Fruit fly (Drosophila melanogaster) whole organism, embryonic: Measurements from ENCODE around the gene CG34163.

Source experiments
- ATbp ChIP-seq: fragments of 200-800 bp; sonication (Bioruptor generic); optimal IDR thresholded peaks from 2 replicates; lab custom pipeline; 2017; ENCODE audit warnings: missing biosample characterization, mild to moderate bottlenecking, missing genetic modification characterization, missing genetic modification reagents
- CG10979 ChIP-seq: fragments of 200-800 bp; sonication (Bioruptor generic); optimal IDR thresholded peaks from 2 replicates; lab custom pipeline; 2018; ENCODE audit warnings: missing biosample characterization, mild to moderate bottlenecking, missing genetic modification characterization, moderate library complexity
- CG12942 ChIP-seq: fragments of 200-800 bp; sonication (Bioruptor generic); optimal IDR thresholded peaks from 3 replicates; lab custom pipeline; 2016; ENCODE audit warnings: missing biosample characterization, missing genetic modification characterization
- CG13894 ChIP-seq: fragments of 200-800 bp; sonication (Bioruptor generic); optimal IDR thresholded peaks from 3 replicates; lab custom pipeline; 2018; ENCODE audit warnings: missing biosample characterization, mild to moderate bottlenecking, missing genetic modification characterization, moderate library complexity
- CG14050 ChIP-seq: fragments of 200-800 bp; sonication (Bioruptor generic); IDR thresholded peaks from 3 replicates; pipeline ENCODE4 v1.3.6; 2022; ENCODE audit warnings: missing biosample characterization, missing genetic modification characterization
- CG1603 ChIP-seq: fragments of 200-800 bp; sonication (Bioruptor generic); optimal IDR thresholded peaks from 2 replicates; lab custom pipeline; 2019; ENCODE audit warnings: missing biosample characterization, mild to moderate bottlenecking, missing genetic modification characterization, moderate library complexity
- CG17328 ChIP-seq: fragments of 200-800 bp; sonication (Bioruptor generic); IDR thresholded peaks from 2 replicates; pipeline ENCODE4 v1.3.6; 2022; ENCODE audit warnings: missing biosample characterization, missing genetic modification characterization
- CG30020 ChIP-seq: fragments of 200-800 bp; optimal IDR thresholded peaks from 2 replicates; lab custom pipeline; 2019; ENCODE audit warnings: missing biosample characterization, mild to moderate bottlenecking, missing genetic modification characterization, moderate library complexity
- CG30431 ChIP-seq: fragments of 200-800 bp; sonication (Bioruptor generic); optimal IDR thresholded peaks from 2 replicates; lab custom pipeline; 2017; ENCODE audit warnings: missing biosample characterization, missing genetic modification characterization
- CG3065 ChIP-seq: fragments of 200-800 bp; sonication (Bioruptor generic); optimal IDR thresholded peaks from 2 replicates; lab custom pipeline; 2016; ENCODE audit warnings: missing biosample characterization, missing genetic modification characterization
- CG3163 ChIP-seq: fragments of 200-800 bp; sonication (Bioruptor generic); optimal IDR thresholded peaks from 3 replicates; lab custom pipeline; 2016; ENCODE audit warnings: missing biosample characterization, missing genetic modification characterization
- CG32532 ChIP-seq: fragments of 200-800 bp; sonication (Bioruptor generic); IDR thresholded peaks from 2 replicates; pipeline ENCODE4 v1.3.6; 2022; ENCODE audit warnings: missing biosample characterization, missing genetic modification characterization
- CG33213 ChIP-seq: fragments of 200-800 bp; sonication (Bioruptor generic); optimal IDR thresholded peaks from 3 replicates; lab custom pipeline; 2016; ENCODE audit warnings: missing biosample characterization, missing genetic modification characterization
- CG34224 ChIP-seq: fragments of 200-800 bp; sonication (Bioruptor generic); IDR thresholded peaks from 3 replicates; pipeline ENCODE4 v1.3.6; 2022; ENCODE audit warnings: missing biosample characterization, missing genetic modification characterization; ENCODE audit not compliant: partially characterized antibody
- CG34376 ChIP-seq: fragments of 200-800 bp; sonication (Bioruptor generic); optimal IDR thresholded peaks from 2 replicates; lab custom pipeline; 2018; ENCODE audit warnings: missing biosample characterization, mild to moderate bottlenecking, missing genetic modification characterization
- CG3995 ChIP-seq: fragments of 200-800 bp; sonication (Bioruptor generic); optimal IDR thresholded peaks from 3 replicates; lab custom pipeline; 2016; ENCODE audit warnings: missing biosample characterization, missing genetic modification characterization
- CG4404 ChIP-seq: fragments of 200-800 bp; sonication (Bioruptor generic); IDR thresholded peaks from 2 replicates; pipeline ENCODE4 v1.3.6; 2022; ENCODE audit warnings: missing biosample characterization, missing genetic modification characterization
- CG4617 ChIP-seq: fragments of 200-800 bp; sonication (Bioruptor generic); optimal IDR thresholded peaks from 3 replicates; lab custom pipeline; 2016; ENCODE audit warnings: missing biosample characterization, missing genetic modification characterization, borderline replicate concordance
- CG7786 ChIP-seq: fragments of 200-800 bp; sonication (Bioruptor generic); optimal IDR thresholded peaks from 2 replicates; lab custom pipeline; 2016; ENCODE audit warnings: missing biosample characterization, missing genetic modification characterization
- CG7987 ChIP-seq: fragments of 200-800 bp; sonication (Bioruptor generic); optimal IDR thresholded peaks from 2 replicates; lab custom pipeline; 2018; ENCODE audit warnings: missing biosample characterization, mild to moderate bottlenecking, missing genetic modification characterization, moderate library complexity
- Eip74EF ChIP-seq, 2 experiments: fragments of 200-800 bp in 1 of 2; fragments of >200 bp in 1 of 2; sonication (Bioruptor generic) in 1 of 2; optimal IDR thresholded peaks; 2 replicates each; lab custom pipeline; 2017 to 2019; ENCODE audit warnings: missing biosample characterization in 2 of 2, missing genetic modification characterization in 2 of 2, mild to moderate bottlenecking in 1 of 2, moderate library complexity in 1 of 2
- Ets97D ChIP-seq: fragments of 200-800 bp; sonication (Bioruptor generic); optimal IDR thresholded peaks from 3 replicates; lab custom pipeline; 2016; ENCODE audit warnings: missing biosample characterization, missing genetic modification characterization
- Fer1 ChIP-seq: fragments of 200-800 bp; sonication (Bioruptor generic); optimal IDR thresholded peaks from 2 replicates; lab custom pipeline; 2017; ENCODE audit warnings: missing biosample characterization, mild to moderate bottlenecking, missing genetic modification characterization
- HLH3B ChIP-seq: fragments of 200-800 bp; sonication (Bioruptor generic); IDR thresholded peaks from 2 replicates; pipeline ENCODE4 v1.3.6; 2022; ENCODE audit warnings: missing biosample characterization, missing genetic modification characterization
- NC2β ChIP-seq: fragments of 200-800 bp; sonication (Bioruptor generic); optimal IDR thresholded peaks from 2 replicates; lab custom pipeline; 2016; ENCODE audit warnings: missing biosample characterization, missing genetic modification characterization
- Neu2 ChIP-seq: fragments of 200-800 bp; sonication (Bioruptor generic); optimal IDR thresholded peaks from 3 replicates; lab custom pipeline; 2016; ENCODE audit warnings: missing biosample characterization, missing genetic modification characterization, borderline replicate concordance
- Nf-YA ChIP-seq: fragments of 200-800 bp; sonication (Bioruptor generic); IDR thresholded peaks from 2 replicates; pipeline ENCODE4 v1.3.6; 2022; ENCODE audit warnings: missing biosample characterization, missing genetic modification characterization
- Side ChIP-seq: fragments of 200-800 bp; sonication (Bioruptor generic); optimal IDR thresholded peaks from 2 replicates; lab custom pipeline; 2016; ENCODE audit warnings: missing biosample characterization, missing genetic modification characterization
- Usf ChIP-seq: fragments of 200-800 bp; sonication (Bioruptor generic); optimal IDR thresholded peaks from 2 replicates; lab custom pipeline; 2017; ENCODE audit warnings: missing genotype, missing biosample characterization, missing genetic modification characterization
- YL-1 ChIP-seq: fragments of 200-800 bp; sonication (Bioruptor generic); optimal IDR thresholded peaks from 3 replicates; lab custom pipeline; 2017; ENCODE audit warnings: missing biosample characterization, mild to moderate bottlenecking, missing genetic modification characterization
- bigmax ChIP-seq: fragments of 200-800 bp; sonication (Bioruptor generic); optimal IDR thresholded peaks from 2 replicates; lab custom pipeline; 2018; ENCODE audit warnings: missing biosample characterization, mild to moderate bottlenecking, missing genetic modification characterization
- btn ChIP-seq: fragments of 200-800 bp; sonication (Bioruptor generic); optimal IDR thresholded peaks from 2 replicates; lab custom pipeline; 2016; ENCODE audit warnings: missing biosample characterization, missing genetic modification characterization
- cato ChIP-seq: fragments of 200-800 bp; sonication (Bioruptor generic); optimal IDR thresholded peaks from 2 replicates; lab custom pipeline; 2016; ENCODE audit warnings: missing biosample characterization, missing genetic modification characterization, borderline replicate concordance
- chn ChIP-seq: fragments of 200-800 bp; sonication (Bioruptor generic); optimal IDR thresholded peaks from 2 replicates; lab custom pipeline; 2016; ENCODE audit warnings: missing biosample characterization, missing genetic modification characterization
- corto ChIP-seq: fragments of 200-800 bp; sonication (Bioruptor generic); optimal IDR thresholded peaks from 2 replicates; lab custom pipeline; 2016; ENCODE audit warnings: missing biosample characterization, mild to moderate bottlenecking, missing genetic modification characterization, moderate library complexity
- dmrt99B ChIP-seq: fragments of 200-800 bp; sonication (Bioruptor generic); optimal IDR thresholded peaks from 2 replicates; lab custom pipeline; 2018; ENCODE audit warnings: missing biosample characterization, mild to moderate bottlenecking, missing genetic modification characterization, moderate library complexity
- dpn ChIP-seq, 2 experiments: fragments of 200-800 bp; sonication (Bioruptor generic); optimal IDR thresholded peaks; 3 replicates each; lab custom pipeline; 2016; ENCODE audit warnings: missing biosample characterization in 2 of 2, missing genetic modification characterization in 2 of 2
- dysf ChIP-seq: fragments of 200-800 bp; sonication (Bioruptor generic); IDR thresholded peaks from 3 replicates; pipeline ENCODE4 v1.3.6; 2022; ENCODE audit warnings: missing biosample characterization, missing genetic modification characterization
- eyg ChIP-seq: fragments of 200-800 bp; sonication (Bioruptor generic); optimal IDR thresholded peaks from 3 replicates; lab custom pipeline; 2016; ENCODE audit warnings: missing biosample characterization, missing genetic modification characterization
- grau ChIP-seq: fragments of 200-800 bp; optimal IDR thresholded peaks from 3 replicates; lab custom pipeline; 2019; ENCODE audit warnings: missing biosample characterization, mild to moderate bottlenecking, missing genetic modification characterization, moderate library complexity
- klu ChIP-seq: fragments of 200-800 bp; sonication (Bioruptor generic); IDR thresholded peaks from 2 replicates; pipeline ENCODE4 v1.3.6; 2022; ENCODE audit warnings: missing biosample characterization, missing genetic modification characterization
- kni ChIP-seq: fragments of 200-800 bp; sonication (Bioruptor generic); optimal IDR thresholded peaks from 3 replicates; lab custom pipeline; 2017; ENCODE audit warnings: mild to moderate bottlenecking, missing biosample characterization, missing genetic modification reagents, missing genetic modification characterization
- lilli ChIP-seq: fragments of 200-800 bp; sonication (Bioruptor generic); optimal IDR thresholded peaks from 3 replicates; lab custom pipeline; 2016; ENCODE audit warnings: missing biosample characterization, missing genetic modification characterization
- p53 ChIP-seq: fragments of 200-800 bp; sonication (Bioruptor generic); optimal IDR thresholded peaks from 2 replicates; lab custom pipeline; 2016; ENCODE audit warnings: missing biosample characterization, missing genetic modification characterization
- phol ChIP-seq: fragments of 200-800 bp; sonication (Bioruptor generic); optimal IDR thresholded peaks from 3 replicates; lab custom pipeline; 2018; ENCODE audit warnings: missing biosample characterization, mild to moderate bottlenecking, missing genetic modification characterization, moderate library complexity
- pum ChIP-seq: fragments of 200-800 bp; sonication (Bioruptor generic); optimal IDR thresholded peaks from 2 replicates; lab custom pipeline; 2016; ENCODE audit warnings: missing biosample characterization, missing genetic modification characterization
- repo ChIP-seq: fragments of 200-800 bp; sonication (Bioruptor generic); optimal IDR thresholded peaks from 2 replicates; lab custom pipeline; 2016; ENCODE audit warnings: missing biosample characterization, missing genetic modification characterization
- tgo ChIP-seq: fragments of 200-800 bp; sonication (Bioruptor generic); IDR thresholded peaks from 3 replicates; pipeline ENCODE4 v1.3.6; 2022; ENCODE audit warnings: missing biosample characterization, missing genetic modification characterization

Gene CG34163

dm6 chr2L:12026458-12027431 is 38.7 kb downstream of the CG34163 start (continued):
- TF ChIP-seq CG7987 (no peak), NC2β (GFP tag; lab: Kevin White, UChicago) (peak; percentile 34), CG12942 (no peak), HLH3B (no peak), chn (GFP tag; lab: Kevin White, UChicago) (peak; percentile 54), CG1603 (tag; lab: Kevin White, UChicago) (peak; percentile 74), cato (GFP tag; lab: Kevin White, UChicago) (peak; percentile 29), tgo (peak; percentile 55), CG3065 (no peak), CG7786 (GFP tag; lab: Kevin White, UChicago) (peak; percentile 32), kni (GFP tag; lab: Kevin White, UChicago) (peak; percentile 68), CG4617 (GFP tag; lab: Kevin White, UChicago) (no peak), CG3163 (GFP tag; lab: Kevin White, UChicago) (peak; percentile 28), CG17328 (GFP tag; lab: Robert Waterston, UW) (peak; percentile 47; the same call in 1 of the 2 replicates), p53 (GFP tag; lab: Kevin White, UChicago) (no peak), CG3995 (GFP tag; lab: Kevin White, UChicago) (no peak), Fer1 (no peak), CG34224 (GFP tag; lab: Robert Waterston, UW) (no peak), btn (GFP tag; lab: Kevin White, UChicago) (peak; percentile 13), CG34376 (GFP tag; lab: Kevin White, UChicago) (no peak), eyg (no peak), CG33213 (GFP tag; lab: Kevin White, UChicago) (no peak), ATbp (GFP tag; lab: Kevin White, UChicago) (peak; percentile 41), CG30431 (GFP tag; lab: Kevin White, UChicago) (peak; percentile 60), YL-1 (GFP tag; lab: Kevin White, UChicago) (no peak), Nf-YA (GFP tag; lab: Robert Waterston, UW) (no peak), CG32532 (peak; percentile 53), phol (tag; lab: Kevin White, UChicago) (peak; percentile 66), pum (GFP tag; lab: Kevin White, UChicago) (no peak), Usf (peak; percentile 30), CG13894 (tag; lab: Kevin White, UChicago) (peak; percentile 1), Eip74EF (GFP tag; optimal IDR thresholded peaks at IDR 0.05; lab: Kevin White, UChicago) (no peak), CG10979 (peak; percentile 62), Ets97D (GFP tag; lab: Kevin White, UChicago) (no peak), Side (GFP tag; lab: Kevin White, UChicago) (no peak), klu (GFP tag; lab: Robert Waterston, UW) (0 out of 2 replicates have a peak, but pooled peaks have one; percentile 13), lilli (GFP tag; lab: Kevin White, UChicago) (peak; percentile 50), dmrt99B (peak; percentile 48), CG30020 (tag; lab: Kevin White, UChicago) (peak; percentile 11), repo (no peak), corto (peak; percentile 22), grau (peak; percentile 70), Neu2 (no peak), dpn (GFP tag; optimal IDR thresholded peaks at IDR 0.05; lab: Kevin White, UChicago) (peak in 1 of 2 experiments; percentile 40), dysf (GFP tag; lab: Robert Waterston, UW) (peak; percentile 65), bigmax (GFP tag; lab: Kevin White, UChicago) (no peak), CG14050 (peak; percentile 9; the same call in 1 of the 3 replicates), CG4404 (no peak)
